Fruit fly (Drosophila melanogaster) whole organism, embryonic: ENCODE measurements around the gene Ubc4.

Source experiments
- BtbVII ChIP-seq: fragments of 200-800 bp; sonication (Bioruptor generic); optimal IDR thresholded peaks from 3 replicates; lab custom pipeline; 2017; ENCODE audit warnings: missing biosample characterization, mild to moderate bottlenecking, missing genetic modification characterization
- CG10654 ChIP-seq: fragments of 200-800 bp; sonication (Bioruptor generic); optimal IDR thresholded peaks from 2 replicates; lab custom pipeline; 2016; ENCODE audit warnings: missing biosample characterization, missing genetic modification characterization
- CG11695 ChIP-seq: fragments of 200-800 bp; sonication (Bioruptor generic); IDR thresholded peaks from 3 replicates; pipeline ENCODE4 v1.3.6; 2022; ENCODE audit warnings: missing biosample characterization, missing genetic modification characterization
- CG12104 ChIP-seq: fragments of 200-800 bp; sonication (Bioruptor generic); optimal IDR thresholded peaks from 3 replicates; lab custom pipeline; 2016; ENCODE audit warnings: missing biosample characterization, missing genetic modification characterization
- CG12942 ChIP-seq: fragments of 200-800 bp; sonication (Bioruptor generic); optimal IDR thresholded peaks from 3 replicates; lab custom pipeline; 2016; ENCODE audit warnings: missing biosample characterization, missing genetic modification characterization
- CG13287 ChIP-seq: fragments of 200-800 bp; sonication (Bioruptor generic); IDR thresholded peaks from 2 replicates; pipeline ENCODE4 v1.3.6; 2022; ENCODE audit warnings: missing biosample characterization, missing genetic modification characterization; ENCODE audit not compliant: partially characterized antibody
- CG15479 ChIP-seq: fragments of 200-800 bp; sonication (Bioruptor generic); optimal IDR thresholded peaks from 3 replicates; lab custom pipeline; 2019; ENCODE audit warnings: missing biosample characterization, mild to moderate bottlenecking, missing genetic modification characterization, moderate library complexity
- CG1647 ChIP-seq: fragments of 200-800 bp; sonication (Bioruptor generic); optimal IDR thresholded peaks from 3 replicates; lab custom pipeline; 2016; ENCODE audit warnings: missing biosample characterization, missing genetic modification characterization
- CG1792 ChIP-seq: fragments of 200-800 bp; sonication (Bioruptor generic); optimal IDR thresholded peaks from 2 replicates; lab custom pipeline; 2016; ENCODE audit warnings: missing biosample characterization, missing genetic modification characterization
- CG18764 ChIP-seq: fragments of 200-800 bp; sonication (Bioruptor generic); optimal IDR thresholded peaks from 3 replicates; lab custom pipeline; 2016; ENCODE audit warnings: missing biosample characterization, missing genetic modification characterization
- CG2712 ChIP-seq: fragments of 200-800 bp; optimal IDR thresholded peaks from 3 replicates; lab custom pipeline; 2019; ENCODE audit warnings: missing biosample characterization, mild to moderate bottlenecking, missing genetic modification characterization, moderate library complexity
- CG2875 ChIP-seq: fragments of 200-800 bp; sonication (Bioruptor generic); optimal IDR thresholded peaks from 2 replicates; lab custom pipeline; 2017; ENCODE audit warnings: missing biosample characterization, mild to moderate bottlenecking, missing genetic modification characterization, missing genetic modification reagents
- CG3281 ChIP-seq: fragments of 200-800 bp; sonication (Bioruptor generic); optimal IDR thresholded peaks from 3 replicates; lab custom pipeline; 2017; ENCODE audit warnings: missing biosample characterization, mild to moderate bottlenecking, missing genetic modification characterization
- CG4328 ChIP-seq: fragments of 200-800 bp; sonication (Bioruptor generic); optimal IDR thresholded peaks from 3 replicates; lab custom pipeline; 2017; ENCODE audit warnings: missing biosample characterization, missing genetic modification reagents, missing genetic modification characterization
- CG4360 ChIP-seq: fragments of 200-800 bp; sonication (Bioruptor generic); IDR thresholded peaks from 2 replicates; pipeline ENCODE4 v1.3.6; 2022; ENCODE audit warnings: missing biosample characterization, missing genetic modification characterization
- CG4424 ChIP-seq: fragments of 200-800 bp; sonication (Bioruptor generic); optimal IDR thresholded peaks from 3 replicates; lab custom pipeline; 2016; ENCODE audit warnings: missing biosample characterization, missing genetic modification characterization
- CG4707 ChIP-seq: fragments of 200-800 bp; sonication (Bioruptor generic); optimal IDR thresholded peaks from 2 replicates; lab custom pipeline; 2018; ENCODE audit warnings: missing biosample characterization, mild to moderate bottlenecking, missing genetic modification characterization, moderate library complexity
- CG4854 ChIP-seq: fragments of 200-800 bp; sonication (Bioruptor generic); optimal IDR thresholded peaks from 2 replicates; lab custom pipeline; 2016; ENCODE audit warnings: missing biosample characterization, missing genetic modification characterization, inconsistent platforms
- CG6765 ChIP-seq: fragments of 200-800 bp; sonication (Bioruptor generic); optimal IDR thresholded peaks from 3 replicates; lab custom pipeline; 2017; ENCODE audit warnings: missing biosample characterization, mild to moderate bottlenecking, missing genetic modification characterization
- CG7372 ChIP-seq: fragments of 200-800 bp; sonication (Bioruptor generic); IDR thresholded peaks from 2 replicates; pipeline ENCODE4 v1.3.6; 2022; ENCODE audit warnings: missing biosample characterization, missing genetic modification characterization
- CG7928 ChIP-seq: fragments of 200-800 bp; sonication (Bioruptor generic); optimal IDR thresholded peaks from 2 replicates; lab custom pipeline; 2017; ENCODE audit warnings: missing biosample characterization, mild to moderate bottlenecking, missing genetic modification characterization
- CG8388 ChIP-seq: fragments of 200-800 bp; sonication (Bioruptor generic); optimal IDR thresholded peaks from 2 replicates; lab custom pipeline; 2019; ENCODE audit warnings: missing biosample characterization, mild to moderate bottlenecking, missing genetic modification characterization, moderate library complexity
- CG8924 ChIP-seq: fragments of 200-800 bp; optimal IDR thresholded peaks from 3 replicates; lab custom pipeline; 2019; ENCODE audit warnings: missing biosample characterization, mild to moderate bottlenecking, missing genetic modification characterization, moderate library complexity
- CkIIα-i1 ChIP-seq: fragments of 200-800 bp; sonication (Bioruptor generic); IDR thresholded peaks from 2 replicates; pipeline ENCODE4 v1.3.6; 2022; ENCODE audit warnings: missing biosample characterization, missing genetic modification characterization
- Dbx ChIP-seq: fragments of 200-800 bp; sonication (Bioruptor generic); IDR thresholded peaks from 3 replicates; pipeline ENCODE4 v1.3.6; 2022; ENCODE audit warnings: missing biosample characterization, missing genetic modification characterization
- Doc2 ChIP-seq: fragments of 200-800 bp; sonication (Bioruptor generic); IDR thresholded peaks from 2 replicates; pipeline ENCODE4 v1.3.6; 2022; ENCODE audit warnings: missing biosample characterization, missing genetic modification characterization
- Hey ChIP-seq: fragments of 200-800 bp; sonication (Bioruptor generic); optimal IDR thresholded peaks from 3 replicates; lab custom pipeline; 2018; ENCODE audit warnings: missing biosample characterization, mild to moderate bottlenecking, missing genetic modification characterization
- Hmx ChIP-seq: fragments of 200-800 bp; sonication (Bioruptor generic); optimal IDR thresholded peaks from 2 replicates; lab custom pipeline; 2016; ENCODE audit warnings: missing biosample characterization, missing genetic modification characterization
- Lhr ChIP-seq: fragments of 200-800 bp; sonication (Bioruptor generic); optimal IDR thresholded peaks from 3 replicates; lab custom pipeline; 2017; ENCODE audit warnings: mild to moderate bottlenecking, missing biosample characterization, missing genetic modification reagents, missing genetic modification characterization
- Lpt ChIP-seq: fragments of >200 bp; optimal IDR thresholded peaks from 2 replicates; lab custom pipeline; 2018; ENCODE audit warnings: missing biosample characterization, missing genetic modification characterization
- Sox102F ChIP-seq: fragments of 200-800 bp; sonication (Bioruptor generic); optimal IDR thresholded peaks from 2 replicates; lab custom pipeline; 2018; ENCODE audit warnings: missing biosample characterization, mild to moderate bottlenecking, missing genetic modification characterization, moderate library complexity
- Spps ChIP-seq: fragments of 200-800 bp; sonication (Bioruptor generic); optimal IDR thresholded peaks from 2 replicates; lab custom pipeline; 2018; ENCODE audit warnings: missing biosample characterization, mild to moderate bottlenecking, missing genetic modification characterization
- Tbp ChIP-seq: fragments of >200 bp; optimal IDR thresholded peaks from 2 replicates; lab custom pipeline; 2018; ENCODE audit warnings: missing biosample characterization, missing genetic modification characterization
- Trl ChIP-seq, 3 experiments: fragments of >200 bp in 2 of 3; fragments of 200-800 bp in 1 of 3; sonication (Bioruptor generic) in 1 of 3; optimal IDR thresholded peaks; 2 replicates in 1 of 3; 3 replicates in 2 of 3; lab custom pipeline; 2016 to 2017; ENCODE audit warnings: missing biosample characterization in 1 of 3, missing genetic modification characterization in 1 of 3
- YL-1 ChIP-seq: fragments of 200-800 bp; sonication (Bioruptor generic); optimal IDR thresholded peaks from 3 replicates; lab custom pipeline; 2017; ENCODE audit warnings: missing biosample characterization, mild to moderate bottlenecking, missing genetic modification characterization
- ato ChIP-seq: fragments of 200-800 bp; sonication (Bioruptor generic); IDR thresholded peaks from 2 replicates; pipeline ENCODE4 v1.3.6; 2022; ENCODE audit warnings: missing biosample characterization, missing genetic modification characterization; ENCODE audit not compliant: partially characterized antibody
- ems ChIP-seq: fragments of 200-800 bp; sonication (Bioruptor generic); optimal IDR thresholded peaks from 3 replicates; lab custom pipeline; 2016; ENCODE audit warnings: missing biosample characterization, missing genetic modification characterization
- ewg ChIP-seq: fragments of 200-800 bp; sonication (Bioruptor generic); optimal IDR thresholded peaks from 3 replicates; lab custom pipeline; 2017; ENCODE audit warnings: mild to moderate bottlenecking, missing biosample characterization, missing genetic modification reagents, missing genetic modification characterization
- fd64A ChIP-seq: fragments of 200-800 bp; sonication (Bioruptor generic); optimal IDR thresholded peaks from 3 replicates; lab custom pipeline; 2018; ENCODE audit warnings: missing biosample characterization, mild to moderate bottlenecking, missing genetic modification characterization
- gce ChIP-seq: fragments of 200-800 bp; sonication (Bioruptor generic); IDR thresholded peaks from 3 replicates; pipeline ENCODE4 v1.3.6; 2022; ENCODE audit warnings: missing biosample characterization, missing genetic modification characterization
- gfzf ChIP-seq: fragments of 200-800 bp; sonication (Bioruptor generic); optimal IDR thresholded peaks from 2 replicates; lab custom pipeline; 2016; ENCODE audit warnings: missing biosample characterization, mild to moderate bottlenecking, missing genetic modification characterization, moderate library complexity
- gsb-n ChIP-seq: fragments of 200-800 bp; sonication (Bioruptor generic); optimal IDR thresholded peaks from 3 replicates; lab custom pipeline; 2018; ENCODE audit warnings: missing biosample characterization, mild to moderate bottlenecking, missing genetic modification characterization
- hbn ChIP-seq: fragments of 200-800 bp; sonication (Bioruptor generic); IDR thresholded peaks from 2 replicates; pipeline ENCODE4 v1.3.6; 2022; ENCODE audit warnings: missing biosample characterization, missing genetic modification characterization; ENCODE audit not compliant: partially characterized antibody
- knrl ChIP-seq: fragments of 200-800 bp; sonication (Bioruptor generic); IDR thresholded peaks from 3 replicates; pipeline ENCODE4 v1.3.6; 2022; ENCODE audit warnings: missing biosample characterization, missing genetic modification characterization; ENCODE audit not compliant: partially characterized antibody
- maf-S ChIP-seq: fragments of 200-800 bp; sonication (Bioruptor generic); optimal IDR thresholded peaks from 2 replicates; lab custom pipeline; 2016; ENCODE audit warnings: missing biosample characterization, missing genetic modification characterization
- onecut ChIP-seq: fragments of 200-800 bp; sonication (Bioruptor generic); IDR thresholded peaks from 2 replicates; pipeline ENCODE4 v1.3.6; 2022; ENCODE audit warnings: missing biosample characterization, missing genetic modification characterization
- scrt ChIP-seq: fragments of 200-800 bp; sonication (Bioruptor generic); optimal IDR thresholded peaks from 2 replicates; lab custom pipeline; 2018; ENCODE audit warnings: missing biosample characterization, mild to moderate bottlenecking, missing genetic modification characterization, moderate library complexity
- tgo ChIP-seq: fragments of 200-800 bp; sonication (Bioruptor generic); IDR thresholded peaks from 3 replicates; pipeline ENCODE4 v1.3.6; 2022; ENCODE audit warnings: missing biosample characterization, missing genetic modification characterization
- trem ChIP-seq: fragments of 200-800 bp; optimal IDR thresholded peaks from 3 replicates; lab custom pipeline; 2019; ENCODE audit warnings: missing biosample characterization, mild to moderate bottlenecking, missing genetic modification characterization, moderate library complexity
- usp ChIP-seq: fragments of >200 bp; optimal IDR thresholded peaks from 2 replicates; lab custom pipeline; 2017; ENCODE audit warnings: missing biosample characterization, missing genetic modification characterization
- vvl ChIP-seq: fragments of 200-800 bp; sonication (Bioruptor generic); IDR thresholded peaks from 2 replicates; pipeline ENCODE4 v1.3.6; 2022; ENCODE audit warnings: missing biosample characterization, missing genetic modification characterization
- wor ChIP-seq: fragments of 200-800 bp; sonication (Bioruptor generic); IDR thresholded peaks from 2 replicates; pipeline ENCODE4 v1.3.6; 2022; ENCODE audit warnings: missing biosample characterization, missing genetic modification characterization

The Ubc4 gene

DNA sequence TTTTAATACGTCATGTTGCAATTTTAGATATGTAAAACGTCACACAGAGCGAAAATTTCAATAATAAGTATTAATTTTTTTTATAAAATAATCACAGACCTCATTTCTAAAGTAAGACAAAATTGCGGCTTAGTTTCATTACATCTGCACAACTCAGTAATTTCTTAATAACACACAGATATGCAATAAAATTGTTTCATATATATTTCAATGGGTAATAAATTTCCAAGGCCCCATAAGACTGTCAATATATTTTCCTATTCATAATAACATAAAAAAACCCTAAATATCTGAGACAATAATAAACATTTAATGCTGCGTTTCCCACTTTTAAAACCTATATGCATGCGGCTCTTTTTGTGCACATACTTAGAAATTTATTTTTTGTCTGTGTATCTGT, 2.5 kb upstream of the Ubc4 start (continued):
- TF ChIP-seq CG15479 (GFP tag; lab: Kevin White, UChicago) (no peak), Dbx (no peak), trem (tag; lab: Kevin White, UChicago) (no peak), ato (GFP tag; lab: Robert Waterston, UW) (no peak), CG12942 (no peak), ewg (GFP tag; lab: Kevin White, UChicago) (peak; percentile 16), CG13287 (no peak), CG7928 (GFP tag; lab: Kevin White, UChicago) (no peak), CG7372 (GFP tag; lab: Robert Waterston, UW) (no peak), CG4707 (GFP tag; lab: Kevin White, UChicago) (no peak), Lhr (GFP tag; lab: Kevin White, UChicago) (no peak), BtbVII (GFP tag; lab: Kevin White, UChicago) (no peak), CG2712 (tag; lab: Kevin White, UChicago) (peak; percentile 63), vvl (peak; percentile 32; the same call in 1 of the 2 replicates), usp (GFP tag; lab: Kevin White, UChicago) (no peak), Doc2 (GFP tag; lab: Robert Waterston, UW) (no peak), gsb-n (tag; lab: Kevin White, UChicago) (no peak), CG1792 (GFP tag; lab: Kevin White, UChicago) (no peak), tgo (GFP tag; lab: Robert Waterston, UW) (no peak), CkIIα-i1 (GFP tag; lab: Robert Waterston, UW) (no peak), Spps (no peak), Tbp (no peak), onecut (GFP tag; lab: Robert Waterston, UW) (no peak), knrl (no peak), CG4360 (no peak), CG12104 (GFP tag; lab: Kevin White, UChicago) (no peak), CG8388 (peak; percentile 19), maf-S (GFP tag; lab: Kevin White, UChicago) (no peak), gce (GFP tag; lab: Robert Waterston, UW) (no peak), CG1647 (GFP tag; lab: Kevin White, UChicago) (no peak), CG11695 (GFP tag; lab: Robert Waterston, UW) (0 out of 3 replicates have a peak, but pooled peaks have one; percentile 33), Sox102F (GFP tag; lab: Kevin White, UChicago) (peak; percentile 68), CG8924 (tag; lab: Kevin White, UChicago) (no peak), CG18764 (no peak), Trl (optimal IDR thresholded peaks at IDR 0.05; lab: Kevin White, UChicago) (no peak), Trl (GFP tag; optimal IDR thresholded peaks at IDR 0.05; lab: Kevin White, UChicago) (no peak), CG3281 (GFP tag; lab: Kevin White, UChicago) (peak; percentile 19), Hmx (GFP tag; lab: Kevin White, UChicago) (no peak), Hey (tag; lab: Kevin White, UChicago) (no peak), CG10654 (GFP tag; lab: Kevin White, UChicago) (no peak), wor (no peak), scrt (no peak), CG4854 (GFP tag; lab: Kevin White, UChicago) (no peak), CG2875 (no peak), gfzf (GFP tag; lab: Kevin White, UChicago) (no peak), fd64A (GFP tag; lab: Kevin White, UChicago) (no peak), hbn (GFP tag; lab: Robert Waterston, UW) (no peak), CG6765 (GFP tag; lab: Kevin White, UChicago) (peak; percentile 6), CG4424 (GFP tag; lab: Kevin White, UChicago) (peak; percentile 14), YL-1 (no peak), Lpt (GFP tag; lab: Kevin White, UChicago) (no peak), CG4328 (GFP tag; lab: Kevin White, UChicago) (no peak), ems (GFP tag; lab: Kevin White, UChicago) (no peak)
